Worm (Caenorhabditis elegans) whole organism, mixed stage, embryonic: Measurements from ENCODE around the gene C27F2.6.

Experiments
- lin-13 ChIP-seq: fragments of 150-350 bp; optimal IDR thresholded peaks from 2 replicates; lab custom pipeline; 2014; ENCODE audit warnings: missing biosample characterization, missing genetic modification characterization
- nhr-76 ChIP-seq: sonication (generic microtip); optimal IDR thresholded peaks from 2 replicates; lab custom pipeline; 2017; ENCODE audit warnings: missing biosample characterization, missing genetic modification characterization
- sptf-1 ChIP-seq: sonication (generic microtip); optimal IDR thresholded peaks from 2 replicates; lab custom pipeline; 2017; ENCODE audit warnings: mild to moderate bottlenecking, missing genetic modification characterization, moderate library complexity, missing compliant biosample characterization
- ztf-11 ChIP-seq: fragments of 150-350 bp; optimal IDR thresholded peaks from 2 replicates; lab custom pipeline; 2014; ENCODE audit warnings: missing biosample characterization, missing genetic modification characterization

- TF ChIP-seq lin-13 (tag; lab: Kevin White, UChicago): peak; percentile 99
- TF ChIP-seq nhr-76 (tag; lab: Kevin White, UChicago): peak; percentile 17
- peak; percentile 93 for TF ChIP-seq sptf-1 (tag; lab: Kevin White, UChicago)
- TF ChIP-seq ztf-11 (tag; lab: Kevin White, UChicago): peak; percentile 88
Measured at ce11 chrIII:5018116-5018689, 37.9 kb upstream of the C27F2.6 start, which contains the start of gene wip-1.
